Fruit fly (Drosophila melanogaster) whole organism, embryonic: ENCODE measurements around the gene CG7607.

ENCODE experiments used
- Blimp-1 ChIP-seq: fragments of 200-800 bp; sonication (Bioruptor generic); optimal IDR thresholded peaks from 3 replicates; lab custom pipeline; 2018; ENCODE audit warnings: missing biosample characterization, missing genetic modification characterization, mild to moderate bottlenecking, moderate library complexity, missing genetic modification reagents
- BtbVII ChIP-seq: fragments of 200-800 bp; sonication (Bioruptor generic); optimal IDR thresholded peaks from 3 replicates; lab custom pipeline; 2017; ENCODE audit warnings: missing biosample characterization, mild to moderate bottlenecking, missing genetic modification characterization
- CG11695 ChIP-seq: fragments of 200-800 bp; sonication (Bioruptor generic); IDR thresholded peaks from 3 replicates; pipeline ENCODE4 v1.3.6; 2022; ENCODE audit warnings: missing biosample characterization, missing genetic modification characterization
- CG12299 ChIP-seq: fragments of 200-800 bp; sonication (Bioruptor generic); optimal IDR thresholded peaks from 2 replicates; lab custom pipeline; 2018; ENCODE audit warnings: missing biosample characterization, mild to moderate bottlenecking, missing genetic modification characterization
- CG1529 ChIP-seq: fragments of 200-800 bp; sonication (Bioruptor generic); optimal IDR thresholded peaks from 3 replicates; lab custom pipeline; 2018; ENCODE audit warnings: missing biosample characterization, missing genetic modification characterization
- CG18011 ChIP-seq: fragments of 200-800 bp; sonication (Bioruptor generic); optimal IDR thresholded peaks from 2 replicates; lab custom pipeline; 2017; ENCODE audit warnings: missing biosample characterization, missing genetic modification characterization, mild to moderate bottlenecking, moderate library complexity, missing genotype
- CG2120 ChIP-seq: fragments of 200-800 bp; sonication (Bioruptor generic); optimal IDR thresholded peaks from 3 replicates; lab custom pipeline; 2016; ENCODE audit warnings: missing biosample characterization, missing genetic modification characterization
- CG30403 ChIP-seq: fragments of 200-800 bp; sonication (Bioruptor generic); optimal IDR thresholded peaks from 3 replicates; lab custom pipeline; 2016; ENCODE audit warnings: missing biosample characterization, missing genetic modification characterization
- CG32767 ChIP-seq: fragments of 200-800 bp; sonication (Bioruptor generic); IDR thresholded peaks from 2 replicates; pipeline ENCODE4 v1.3.6; 2022; ENCODE audit warnings: missing biosample characterization, missing genetic modification characterization
- CG4328 ChIP-seq: fragments of 200-800 bp; sonication (Bioruptor generic); optimal IDR thresholded peaks from 3 replicates; lab custom pipeline; 2017; ENCODE audit warnings: missing biosample characterization, missing genetic modification reagents, missing genetic modification characterization
- CG6272 ChIP-seq: fragments of 200-800 bp; sonication (Bioruptor generic); IDR thresholded peaks from 2 replicates; pipeline ENCODE4 v1.3.6; 2022; ENCODE audit warnings: missing biosample characterization, missing genetic modification characterization
- CG6689 ChIP-seq: fragments of 200-800 bp; sonication (Bioruptor generic); IDR thresholded peaks from 2 replicates; pipeline ENCODE4 v1.3.6; 2022; ENCODE audit warnings: missing biosample characterization, missing genetic modification characterization
- CG7372 ChIP-seq: fragments of 200-800 bp; sonication (Bioruptor generic); IDR thresholded peaks from 2 replicates; pipeline ENCODE4 v1.3.6; 2022; ENCODE audit warnings: missing biosample characterization, missing genetic modification characterization
- CG8290 ChIP-seq, 3 experiments: fragments of 200-800 bp; sonication (Bioruptor generic); optimal IDR thresholded peaks; 2 replicates each; lab custom pipeline; 2016 to 2019; ENCODE audit warnings: missing biosample characterization in 3 of 3, missing genetic modification characterization in 3 of 3, mild to moderate bottlenecking in 2 of 3, moderate library complexity in 1 of 3
- CG9609 ChIP-seq: fragments of 200-800 bp; sonication (Bioruptor generic); optimal IDR thresholded peaks from 3 replicates; lab custom pipeline; 2016; ENCODE audit warnings: missing biosample characterization, missing genetic modification characterization
- CG9932 ChIP-seq: fragments of 200-800 bp; sonication (Bioruptor generic); IDR thresholded peaks from 2 replicates; pipeline ENCODE4 v1.3.6; 2022; ENCODE audit warnings: missing biosample characterization, missing genetic modification characterization
- D19A ChIP-seq: fragments of 200-800 bp; optimal IDR thresholded peaks from 3 replicates; lab custom pipeline; 2019; ENCODE audit warnings: missing biosample characterization, mild to moderate bottlenecking, missing genetic modification characterization, moderate library complexity
- Deaf1 ChIP-seq: fragments of 200-800 bp; optimal IDR thresholded peaks from 3 replicates; lab custom pipeline; 2019; ENCODE audit warnings: missing biosample characterization, mild to moderate bottlenecking, missing genetic modification characterization, moderate library complexity
- Dll ChIP-seq: fragments of 200-800 bp; sonication (Bioruptor generic); IDR thresholded peaks from 4 replicates; pipeline ENCODE4 v1.3.6; 2022; ENCODE audit warnings: missing biosample characterization, missing genetic modification characterization; ENCODE audit not compliant: partially characterized antibody
- Dref ChIP-seq: fragments of 200-800 bp; sonication (Bioruptor generic); IDR thresholded peaks from 2 replicates; pipeline ENCODE4 v1.3.6; 2022; ENCODE audit warnings: missing biosample characterization, missing genetic modification characterization
- Ets97D ChIP-seq: fragments of 200-800 bp; sonication (Bioruptor generic); optimal IDR thresholded peaks from 3 replicates; lab custom pipeline; 2016; ENCODE audit warnings: missing biosample characterization, missing genetic modification characterization
- H2.0 ChIP-seq: fragments of 200-800 bp; sonication (Bioruptor generic); IDR thresholded peaks from 2 replicates; pipeline ENCODE4 v1.3.6; 2022; ENCODE audit warnings: missing biosample characterization, missing genetic modification characterization
- Hmr ChIP-seq: fragments of 200-800 bp; sonication (Bioruptor generic); optimal IDR thresholded peaks from 3 replicates; lab custom pipeline; 2017; ENCODE audit warnings: mild to moderate bottlenecking, missing biosample characterization, missing genetic modification reagents, missing genetic modification characterization
- Mad ChIP-seq: fragments of 200-800 bp; sonication (Bioruptor generic); optimal IDR thresholded peaks from 2 replicates; lab custom pipeline; 2016; ENCODE audit warnings: missing biosample characterization, missing genetic modification characterization
- Mrtf ChIP-seq: fragments of 200-800 bp; sonication (Bioruptor generic); IDR thresholded peaks from 3 replicates; pipeline ENCODE4 v1.3.6; 2022; ENCODE audit warnings: missing biosample characterization, missing genetic modification characterization
- Nf-YA ChIP-seq: fragments of 200-800 bp; sonication (Bioruptor generic); IDR thresholded peaks from 2 replicates; pipeline ENCODE4 v1.3.6; 2022; ENCODE audit warnings: missing biosample characterization, missing genetic modification characterization
- Pdp1 ChIP-seq, 2 experiments: fragments of 200-800 bp; sonication (Bioruptor generic); optimal IDR thresholded peaks; 3 replicates each; lab custom pipeline; 2016; ENCODE audit warnings: missing biosample characterization in 2 of 2, missing genetic modification characterization in 2 of 2, mild to moderate bottlenecking in 1 of 2, moderate library complexity in 1 of 2
- Xbp1 ChIP-seq: fragments of 200-800 bp; sonication (Bioruptor generic); optimal IDR thresholded peaks from 3 replicates; lab custom pipeline; 2016; ENCODE audit warnings: missing biosample characterization, mild to moderate bottlenecking, missing genetic modification characterization
- amos ChIP-seq: fragments of 200-800 bp; sonication (Bioruptor generic); IDR thresholded peaks from 2 replicates; pipeline ENCODE4 v1.3.6; 2022; ENCODE audit warnings: missing biosample characterization, missing genetic modification characterization; ENCODE audit not compliant: partially characterized antibody
- ap ChIP-seq: fragments of 200-800 bp; sonication (Bioruptor generic); IDR thresholded peaks from 2 replicates; pipeline ENCODE4 v1.3.6; 2022; ENCODE audit warnings: missing biosample characterization, missing genetic modification characterization
- ash1 ChIP-seq: fragments of 200-800 bp; sonication (Bioruptor generic); optimal IDR thresholded peaks from 2 replicates; lab custom pipeline; 2018; ENCODE audit warnings: missing biosample characterization, mild to moderate bottlenecking, missing genetic modification characterization
- cwo ChIP-seq: fragments of 200-800 bp; sonication (Bioruptor generic); optimal IDR thresholded peaks from 3 replicates; lab custom pipeline; 2017; ENCODE audit warnings: missing biosample characterization, missing genetic modification characterization, mild to moderate bottlenecking, moderate library complexity, missing genetic modification reagents
- danr ChIP-seq: fragments of 200-800 bp; sonication (Bioruptor generic); IDR thresholded peaks from 2 replicates; pipeline ENCODE4 v1.3.6; 2022; ENCODE audit warnings: missing biosample characterization, missing genetic modification characterization
- ems ChIP-seq: fragments of 200-800 bp; sonication (Bioruptor generic); optimal IDR thresholded peaks from 3 replicates; lab custom pipeline; 2016; ENCODE audit warnings: missing biosample characterization, missing genetic modification characterization
- fd3F ChIP-seq: fragments of 200-800 bp; sonication (Bioruptor generic); optimal IDR thresholded peaks from 2 replicates; lab custom pipeline; 2018; ENCODE audit warnings: missing biosample characterization, mild to moderate bottlenecking, missing genetic modification characterization, moderate library complexity
- fru ChIP-seq: fragments of >200 bp; optimal IDR thresholded peaks from 2 replicates; lab custom pipeline; 2017
- h ChIP-seq: fragments of >200 bp; optimal IDR thresholded peaks from 2 replicates; lab custom pipeline; 2017
- ham ChIP-seq: fragments of 200-800 bp; sonication (Bioruptor generic); IDR thresholded peaks from 2 replicates; pipeline ENCODE4 v1.3.6; 2022; ENCODE audit warnings: missing biosample characterization, missing genetic modification characterization
- lola ChIP-seq, 3 experiments: fragments of >200 bp in 2 of 3; fragments of 200-800 bp in 1 of 3; sonication (Bioruptor generic) in 1 of 3; optimal IDR thresholded peaks; 2 replicates each; lab custom pipeline; 2017 to 2019; ENCODE audit warnings: missing biosample characterization in 3 of 3, missing genetic modification characterization in 3 of 3, mild to moderate bottlenecking in 1 of 3, moderate library complexity in 1 of 3
- nerfin-2 ChIP-seq: fragments of 200-800 bp; sonication (Bioruptor generic); IDR thresholded peaks from 2 replicates; pipeline ENCODE4 v1.3.6; 2022; ENCODE audit warnings: missing biosample characterization, missing genetic modification characterization; ENCODE audit not compliant: partially characterized antibody
- psq ChIP-seq: fragments of 200-800 bp; sonication (Bioruptor generic); optimal IDR thresholded peaks from 2 replicates; lab custom pipeline; 2017; ENCODE audit warnings: missing biosample characterization, missing genetic modification characterization
- ranshi ChIP-seq: fragments of 200-800 bp; sonication (Bioruptor generic); IDR thresholded peaks from 2 replicates; pipeline ENCODE4 v1.3.6; 2022; ENCODE audit warnings: missing biosample characterization, missing genetic modification characterization
- sens-2 ChIP-seq: fragments of 200-800 bp; sonication (Bioruptor generic); IDR thresholded peaks from 2 replicates; pipeline ENCODE4 v1.3.6; 2022; ENCODE audit warnings: missing biosample characterization, missing genetic modification characterization
- shn ChIP-seq: fragments of 200-800 bp; sonication (Bioruptor generic); optimal IDR thresholded peaks from 3 replicates; lab custom pipeline; 2016; ENCODE audit warnings: missing biosample characterization, missing genetic modification characterization
- sisA ChIP-seq: fragments of 200-800 bp; sonication (Bioruptor generic); IDR thresholded peaks from 2 replicates; pipeline ENCODE4 v1.3.6; 2022; ENCODE audit warnings: missing biosample characterization, missing genetic modification characterization
- sug ChIP-seq: fragments of 200-800 bp; optimal IDR thresholded peaks from 2 replicates; lab custom pipeline; 2019; ENCODE audit warnings: missing biosample characterization, mild to moderate bottlenecking, missing genetic modification characterization, moderate library complexity
- tap ChIP-seq: fragments of 200-800 bp; optimal IDR thresholded peaks from 3 replicates; lab custom pipeline; 2019; ENCODE audit warnings: missing biosample characterization, mild to moderate bottlenecking, missing genetic modification characterization, moderate library complexity
- trh ChIP-seq: fragments of 200-800 bp; sonication (Bioruptor generic); optimal IDR thresholded peaks from 2 replicates; lab custom pipeline; 2016; ENCODE audit warnings: missing biosample characterization, missing genetic modification characterization
- usp ChIP-seq: fragments of >200 bp; optimal IDR thresholded peaks from 2 replicates; lab custom pipeline; 2017; ENCODE audit warnings: missing biosample characterization, missing genetic modification characterization

The CG7607 gene

dm6 chr3L:11197291-11198021, 2.0 kb upstream of the CG7607 start, which contains the start of gene GlcAT-P (continued):
- TF ChIP-seq sisA (GFP tag; lab: Robert Waterston, UW): peak; percentile 29; the same call in 1 of the 2 replicates
- TF ChIP-seq usp: no peak
- no peak for TF ChIP-seq sens-2 (GFP tag; lab: Robert Waterston, UW)
- peak; percentile 76 for TF ChIP-seq Hmr
- no peak for TF ChIP-seq Ets97D (GFP tag; lab: Kevin White, UChicago)
- TF ChIP-seq CG1529 (GFP tag; lab: Kevin White, UChicago): no peak
- no peak for TF ChIP-seq ash1 (GFP tag; lab: Kevin White, UChicago)
- TF ChIP-seq Dll (GFP tag; lab: Robert Waterston, UW): no peak
- no peak for TF ChIP-seq Pdp1 (GFP tag; optimal IDR thresholded peaks at IDR 0.05; lab: Kevin White, UChicago)
- peak; percentile 63 for TF ChIP-seq tap (tag; lab: Kevin White, UChicago)
- no peak; the same call in 1 of the 2 replicates for TF ChIP-seq amos (GFP tag; lab: Robert Waterston, UW)
- peak; percentile 45 for TF ChIP-seq Deaf1 (tag; lab: Kevin White, UChicago)
- peak; percentile 28; the same call in 1 of the 2 replicates for TF ChIP-seq CG6272
- TF ChIP-seq CG32767: peak; percentile 74
- TF ChIP-seq CG7372 (GFP tag; lab: Robert Waterston, UW): 0 out of 2 replicates have a peak, but pooled peaks have one; percentile 43
- TF ChIP-seq CG9609 (GFP tag; lab: Kevin White, UChicago): no peak
- TF ChIP-seq fd3F: peak; percentile 59
- no peak for TF ChIP-seq nerfin-2 (GFP tag; lab: Robert Waterston, UW)
- TF ChIP-seq CG11695 (GFP tag; lab: Robert Waterston, UW): peak; percentile 80
- TF ChIP-seq H2.0: peak; percentile 55; the same call in 1 of the 2 replicates
- TF ChIP-seq BtbVII (GFP tag; lab: Kevin White, UChicago): peak; percentile 70
- TF ChIP-seq trh (GFP tag; lab: Kevin White, UChicago): peak; percentile 40
- peak; percentile 78 for TF ChIP-seq Blimp-1 (GFP tag; lab: Kevin White, UChicago)
- TF ChIP-seq ems (GFP tag; lab: Kevin White, UChicago): no peak
- peak in 1 of 3 experiments; percentile 77 for TF ChIP-seq lola (GFP tag; optimal IDR thresholded peaks at IDR 0.05; lab: Kevin White, UChicago)
- TF ChIP-seq Mrtf (GFP tag; lab: Robert Waterston, UW): no peak; the same call in 2 of the 3 replicates
- peak; percentile 61 for TF ChIP-seq cwo (GFP tag; lab: Kevin White, UChicago)
- peak; percentile 57 for TF ChIP-seq ap (GFP tag; lab: Robert Waterston, UW)
- TF ChIP-seq danr: no peak; the same call in 1 of the 2 replicates
- no peak for TF ChIP-seq shn (GFP tag; lab: Kevin White, UChicago)
- no peak for TF ChIP-seq psq (GFP tag; lab: Kevin White, UChicago)
- TF ChIP-seq fru: no peak
- TF ChIP-seq Xbp1: peak; percentile 56
- TF ChIP-seq CG30403: peak; percentile 73
- TF ChIP-seq CG6689 (GFP tag; lab: Robert Waterston, UW): peak; percentile 88
- TF ChIP-seq CG9932 (GFP tag; lab: Robert Waterston, UW): peak; percentile 75
- TF ChIP-seq ranshi (GFP tag; lab: Robert Waterston, UW): peak; percentile 53; the same call in 1 of the 2 replicates
- TF ChIP-seq CG8290 (GFP tag; optimal IDR thresholded peaks at IDR 0.05; lab: Kevin White, UChicago): peak; percentile 16
- TF ChIP-seq CG8290 (tag; optimal IDR thresholded peaks at IDR 0.05; lab: Kevin White, UChicago): peak in 1 of 2 experiments; percentile 16
- no peak for TF ChIP-seq Dref
- TF ChIP-seq h: no peak
- peak; percentile 75 for TF ChIP-seq D19A (tag; lab: Kevin White, UChicago)
- TF ChIP-seq ham: no peak
- peak; percentile 46 for TF ChIP-seq CG2120 (GFP tag; lab: Kevin White, UChicago)
- TF ChIP-seq CG4328 (GFP tag; lab: Kevin White, UChicago): peak; percentile 32
- TF ChIP-seq Nf-YA (GFP tag; lab: Robert Waterston, UW): 0 out of 2 replicates have a peak, but pooled peaks have one; percentile 8
- no peak for TF ChIP-seq Mad (GFP tag; lab: Kevin White, UChicago)
- peak; percentile 52 for TF ChIP-seq CG12299
- no peak for TF ChIP-seq CG18011
- TF ChIP-seq sug (tag; lab: Kevin White, UChicago): peak; percentile 83
